Fruit fly (Drosophila melanogaster): ENCODE measurements around the gene CG1812.

Gene CG1812

dm6 chrX:20501040-20501609 lies 10.2 kb upstream of the CG1812 start (continued):
- TF ChIP-seq CG11398 (GFP tag; optimal IDR thresholded peaks at IDR 0.05) (no peak), hbn (GFP tag; IDR thresholded peaks at IDR 0.05; ENCODE audit: partially characterized antibody) (no peak), PHDP (tag; optimal IDR thresholded peaks at IDR 0.05) (peak; percentile 25), TFAM (GFP tag; optimal IDR thresholded peaks at IDR 0.05) (no peak), ems (GFP tag; optimal IDR thresholded peaks at IDR 0.05) (no peak), sd (tag; optimal IDR thresholded peaks at IDR 0.05) (no peak), dysf (GFP tag; IDR thresholded peaks at IDR 0.05) (peak; percentile 42; the same call in 1 of the 3 replicates)

DNA sequence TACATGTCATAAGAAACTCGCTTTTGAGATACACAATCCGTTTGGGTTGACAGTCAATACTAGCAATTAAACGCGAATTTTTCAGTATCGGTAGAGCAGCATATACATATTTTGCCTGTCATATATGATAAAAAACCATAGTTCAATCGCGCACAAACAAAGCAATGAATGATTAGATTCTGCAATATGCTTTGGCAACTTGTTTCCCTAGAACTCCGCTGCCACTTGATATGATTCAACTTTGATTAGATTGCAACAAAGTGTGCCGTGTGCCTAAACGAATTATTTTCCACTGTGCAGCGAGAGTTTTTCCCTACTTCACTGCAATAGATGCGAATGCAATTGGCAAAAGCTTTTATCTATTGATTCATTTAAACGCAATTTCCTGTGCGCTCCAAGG lies 9.7 kb upstream of the CG1812 start:
- TF ChIP-seq CG9876 (GFP tag; optimal IDR thresholded peaks at IDR 0.05) (no peak), CG12769 (tag; optimal IDR thresholded peaks at IDR 0.05) (no peak), CG9437 (GFP tag; optimal IDR thresholded peaks at IDR 0.05) (no peak), eve (GFP tag; optimal IDR thresholded peaks at IDR 0.05) (peak in 1 of 2 experiments; percentile 7), btn (GFP tag; optimal IDR thresholded peaks at IDR 0.05) (no peak), ab (GFP tag; optimal IDR thresholded peaks at IDR 0.05) (no peak), B-H1 (GFP tag; IDR thresholded peaks at IDR 0.05) (0 out of 3 replicates have a peak, but pooled peaks have one; percentile 2), wor (GFP tag; IDR thresholded peaks at IDR 0.05) (no peak), CG10654 (GFP tag; optimal IDR thresholded peaks at IDR 0.05) (no peak), mam (GFP tag; optimal IDR thresholded peaks at IDR 0.05) (no peak)

dm6 chrX:20502252-20502651 lies 9.1 kb upstream of the CG1812 start:
- no peak for TF ChIP-seq HLHmδ (GFP tag; optimal IDR thresholded peaks at IDR 0.05)
- peak; percentile 94 for TF ChIP-seq onecut (GFP tag; IDR thresholded peaks at IDR 0.05)
- no peak for TF ChIP-seq fd3F (GFP tag; optimal IDR thresholded peaks at IDR 0.05)
- peak; percentile 61; the same call in 1 of the 2 replicates for TF ChIP-seq crol (GFP tag; IDR thresholded peaks at IDR 0.05)
- TF ChIP-seq knrl (GFP tag; IDR thresholded peaks at IDR 0.05; ENCODE audit: partially characterized antibody): no peak
- 0 out of 2 replicates have a peak, but pooled peaks have one; percentile 6 for TF ChIP-seq CG32772 (GFP tag; IDR thresholded peaks at IDR 0.05)
- TF ChIP-seq CG14014 (GFP tag; IDR thresholded peaks at IDR 0.05): 0 out of 2 replicates have a peak, but pooled peaks have one; percentile 10
- TF ChIP-seq CG32767 (GFP tag; IDR thresholded peaks at IDR 0.05): no peak
- TF ChIP-seq Med (GFP tag): peak; percentile 63

DNA sequence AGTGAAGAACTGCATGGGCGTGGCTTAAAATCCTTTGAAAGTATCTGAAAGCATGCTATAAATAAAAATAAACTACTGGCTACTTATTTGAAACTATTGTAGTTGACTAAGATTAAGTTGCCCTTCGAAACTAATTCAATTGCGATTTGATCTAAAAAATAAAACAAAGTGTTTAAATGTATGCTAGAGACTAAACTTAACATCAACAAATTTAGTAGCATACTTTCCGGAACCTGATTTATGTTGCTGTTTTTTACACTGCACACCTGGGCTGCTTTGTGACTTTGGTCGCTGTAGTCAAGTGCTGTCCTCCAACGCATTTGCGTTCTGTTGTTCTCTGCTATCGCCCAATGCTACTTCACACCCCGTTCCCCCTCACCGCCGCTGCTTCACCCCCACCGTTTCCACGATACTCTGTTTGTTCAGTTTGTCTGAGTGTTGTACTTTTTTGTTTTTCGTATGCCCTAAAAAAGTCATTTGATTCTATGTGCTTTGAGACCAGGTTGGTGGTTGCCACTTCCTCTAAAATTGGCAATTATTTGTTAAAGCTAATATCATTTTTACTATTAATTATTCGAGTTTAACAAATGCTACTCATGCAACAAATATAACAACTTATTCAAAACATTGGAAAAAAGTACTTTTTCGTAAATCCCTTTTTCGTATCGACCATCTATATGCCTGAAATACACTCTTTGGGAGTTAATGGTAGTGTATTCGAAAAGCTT lies 8.4 kb upstream of the CG1812 start:
- TF ChIP-seq en (GFP tag; optimal IDR thresholded peaks at IDR 0.05) (no peak), CG10366 (GFP tag; IDR thresholded peaks at IDR 0.05) (peak; percentile 42; the same call in 1 of the 2 replicates), CoRest (tag; optimal IDR thresholded peaks at IDR 0.05) (peak; percentile 50), lola (GFP tag; optimal IDR thresholded peaks at IDR 0.05) (no peak), CG1024 (GFP tag; IDR thresholded peaks at IDR 0.05) (no peak), gem (tag; optimal IDR thresholded peaks at IDR 0.05) (peak; percentile 65), CG14860 (GFP tag; IDR thresholded peaks at IDR 0.05; ENCODE audit: partially characterized antibody) (no peak), fru (optimal IDR thresholded peaks at IDR 0.05) (no peak), Aef1 (GFP tag; IDR thresholded peaks at IDR 0.05) (no peak), slp2 (GFP tag; optimal IDR thresholded peaks at IDR 0.05) (no peak), CG33213 (GFP tag; optimal IDR thresholded peaks at IDR 0.05) (no peak), CG5180 (GFP tag; optimal IDR thresholded peaks at IDR 0.05) (peak; percentile 20), Meics (GFP tag; optimal IDR thresholded peaks at IDR 0.05) (peak; percentile 58), Nf-YB (GFP tag; optimal IDR thresholded peaks at IDR 0.05) (no peak), crol (GFP tag; IDR thresholded peaks at IDR 0.05) (peak; percentile 91), HmgZ (tag; optimal IDR thresholded peaks at IDR 0.05) (no peak), CG1832 (GFP tag; optimal IDR thresholded peaks at IDR 0.05) (no peak), wor (GFP tag; IDR thresholded peaks at IDR 0.05) (no peak), CG6791 (GFP tag; IDR thresholded peaks at IDR 0.05; ENCODE audit: partially characterized antibody) (no peak), CG10274 (GFP tag; optimal IDR thresholded peaks at IDR 0.05) (peak; percentile 1), ken (GFP tag; IDR thresholded peaks at IDR 0.05) (no peak)
